Worm (Caenorhabditis elegans) whole organism, L3 larva: Measurements from ENCODE around the gene hars-1.

Experiments used
- ama-1 ChIP-seq: fragments of 150-350 bp; optimal IDR thresholded peaks from 2 replicates; lab custom pipeline; 2018
- fos-1 ChIP-seq: fragments of 150-350 bp; optimal IDR thresholded peaks from 2 replicates; lab custom pipeline; 2014; ENCODE audit warnings: missing biosample characterization, missing genetic modification characterization
- pha-4 ChIP-seq: fragments of 150-350 bp; optimal IDR thresholded peaks from 2 replicates; lab custom pipeline; 2014; ENCODE audit warnings: missing biosample characterization, missing genetic modification reagents, missing genetic modification characterization
- pqm-1 ChIP-seq: fragments of 150-350 bp; optimal IDR thresholded peaks from 2 replicates; lab custom pipeline; 2017; ENCODE audit warnings: missing biosample characterization, missing genetic modification characterization, inconsistent platforms
- snpc-4 ChIP-seq: fragments of 150-350 bp; optimal IDR thresholded peaks from 2 replicates; lab custom pipeline; 2014; ENCODE audit warnings: missing biosample characterization, missing genetic modification characterization

DNA sequence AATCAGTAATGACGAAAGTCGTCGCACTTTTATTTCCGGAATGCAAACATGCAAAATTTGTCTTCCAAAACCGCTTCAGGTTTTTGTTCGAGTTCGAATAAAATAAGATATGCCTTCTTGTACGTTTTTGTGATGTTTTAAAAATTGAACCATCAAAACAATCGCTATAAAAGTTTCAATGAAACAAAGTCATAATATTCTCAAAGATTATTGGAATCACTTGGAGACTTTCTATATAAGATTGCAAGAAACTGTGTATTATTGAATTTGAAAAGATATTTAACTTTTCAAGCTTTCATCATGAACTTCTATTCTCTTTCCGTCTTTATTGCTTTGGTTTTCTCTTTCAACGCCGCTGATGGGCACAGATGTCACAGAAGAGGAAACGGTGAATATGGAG is 18.1 kb downstream of the hars-1 start, which contains the start of gene fipr-14:
- TF ChIP-seq snpc-4 (tag; lab: Kevin White, UChicago) (no peak), pqm-1 (tag; lab: Kevin White, UChicago) (no peak), ama-1 (lab: Kevin White, UChicago) (no peak), pha-4 (tag; lab: Kevin White, UChicago) (no peak), fos-1 (no peak)
